Worm (Caenorhabditis elegans): ENCODE results near the gene pygo-1.

DNA sequence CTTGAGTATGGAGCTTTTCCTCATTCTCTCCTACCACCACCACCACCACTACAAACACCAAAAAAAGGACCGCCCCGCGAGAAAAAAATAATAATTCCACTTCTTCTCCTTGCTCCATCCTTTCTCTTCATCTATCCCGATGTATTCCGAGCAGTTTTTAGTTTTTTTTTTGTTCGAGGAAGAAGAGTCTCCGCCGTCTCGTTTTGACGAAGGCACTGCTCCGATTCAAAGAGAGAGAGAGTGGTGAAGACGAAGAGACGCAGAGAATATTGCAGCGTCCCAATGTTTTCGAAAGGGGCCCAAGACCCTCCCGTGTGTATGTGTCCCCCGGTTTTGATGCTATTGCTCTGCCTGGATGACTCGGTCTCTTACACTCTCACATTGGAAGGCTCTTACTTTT, 2.0 kb upstream of the pygo-1 start:
- TF ChIP-seq elt-3 (tag; optimal IDR thresholded peaks at IDR 0.05): no peak
- no peak for TF ChIP-seq nhr-12 (tag; optimal IDR thresholded peaks at IDR 0.05)
- TF ChIP-seq lin-39 (tag; optimal IDR thresholded peaks at IDR 0.05): no peak
- no peak for TF ChIP-seq mdl-1 (tag; optimal IDR thresholded peaks at IDR 0.05)
- TF ChIP-seq F13H6.1 (tag; optimal IDR thresholded peaks at IDR 0.05): peak; percentile 33
